Worm (Caenorhabditis elegans) whole organism, L1 larva: Measurements from ENCODE around the gene C29A12.1.

Experiments
- egl-27 ChIP-seq, 2 experiments: fragments of 150-350 bp in 1 of 2; sonication (generic microtip); optimal IDR thresholded peaks; 3 replicates each; lab custom pipeline; 2017 to 2018; ENCODE audit warnings: missing biosample characterization in 2 of 2, missing genetic modification characterization in 2 of 2, missing genetic modification reagents in 2 of 2
- lin-15B ChIP-seq: fragments of 150-350 bp; sonication (generic microtip); optimal IDR thresholded peaks from 3 replicates; lab custom pipeline; 2014; ENCODE audit warnings: missing biosample characterization, missing genetic modification characterization
- mep-1 ChIP-seq: fragments of 150-350 bp; optimal IDR thresholded peaks from 2 replicates; lab custom pipeline; 2014; ENCODE audit warnings: missing biosample characterization, missing genetic modification characterization
- nhr-47 ChIP-seq: sonication (generic microtip); optimal IDR thresholded peaks from 2 replicates; lab custom pipeline; 2016; ENCODE audit warnings: mild to moderate bottlenecking, missing genetic modification characterization, moderate library complexity, missing compliant biosample characterization

- TF ChIP-seq mep-1 (tag; lab: Kevin White, UChicago) (no peak), egl-27 (tag; optimal IDR thresholded peaks at IDR 0.05; lab: Kevin White, UChicago) (no peak), lin-15B (tag; lab: Kevin White, UChicago) (no peak), nhr-47 (tag; lab: Kevin White, UChicago) (no peak)
Measured at ce11 chrV:10816831-10817230, 3.5 kb upstream of the C29A12.1 start.
